Worm (Caenorhabditis elegans) whole organism, L4/young adult: ENCODE measurements around the gene eat-6.

Experiments used
- W03F9.2 ChIP-seq: fragments of 150-350 bp; optimal IDR thresholded peaks from 2 replicates; lab custom pipeline; 2014; ENCODE audit warnings: missing biosample characterization, missing genetic modification characterization
- dao-5 ChIP-seq: sonication (generic microtip); optimal IDR thresholded peaks from 2 replicates; lab custom pipeline; 2016; ENCODE audit warnings: missing genotype, missing genetic modification characterization, moderate library complexity, missing compliant biosample characterization
- him-1 ChIP-seq: sonication (generic microtip); optimal IDR thresholded peaks from 2 replicates; lab custom pipeline; 2016; ENCODE audit warnings: missing genotype, missing genetic modification reagents, missing genetic modification characterization, missing compliant biosample characterization

The eat-6 gene

DNA sequence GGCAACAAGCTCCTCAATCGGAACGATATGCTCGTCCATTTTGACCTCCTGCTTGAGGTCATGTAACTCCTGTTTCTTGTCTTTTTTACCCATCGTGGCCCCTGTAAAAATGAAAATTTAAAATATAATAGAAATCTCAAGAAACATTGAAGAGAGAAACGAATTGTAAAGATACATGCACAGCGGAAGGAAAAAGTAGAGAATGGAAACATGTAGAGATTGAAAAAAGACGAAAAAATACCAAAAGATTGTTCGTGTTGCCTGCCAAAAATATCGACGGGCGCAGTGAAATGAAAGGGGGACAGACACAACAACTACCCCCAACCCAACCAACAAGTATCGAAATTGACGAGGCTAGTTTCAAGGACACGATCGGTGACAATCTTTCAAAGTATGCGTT, at the start of gene eat-6:
TSS of gene eat-6 (minus strand) at position 101 of the 400 bp plus-strand sequence.
- TF ChIP-seq him-1 (tag; lab: Kevin White, UChicago) (no peak), W03F9.2 (tag; lab: Kevin White, UChicago) (no peak), dao-5 (tag; lab: Kevin White, UChicago) (no peak)

DNA sequence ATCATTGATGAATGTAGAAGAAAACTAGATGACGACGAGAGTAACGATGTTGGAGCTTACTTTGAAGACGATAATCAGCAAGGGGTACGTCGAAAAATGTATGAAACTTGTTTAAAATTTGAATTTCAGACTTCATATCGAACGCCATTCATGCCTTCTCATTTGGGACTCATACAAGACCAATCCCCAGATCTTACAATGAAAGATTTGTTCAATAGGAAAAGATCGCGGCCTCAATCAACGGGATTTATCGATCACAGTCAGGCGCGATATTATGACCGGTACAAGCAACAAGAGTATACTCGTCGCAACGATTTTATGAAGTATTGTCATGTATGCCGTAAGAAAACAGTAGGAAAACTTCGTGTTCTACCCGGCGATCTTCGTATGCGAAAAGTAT, 47.0 kb upstream of the eat-6 start:
- TF ChIP-seq him-1 (tag; lab: Kevin White, UChicago) (no peak), dao-5 (tag; lab: Kevin White, UChicago) (no peak), W03F9.2 (tag; lab: Kevin White, UChicago) (no peak)

DNA sequence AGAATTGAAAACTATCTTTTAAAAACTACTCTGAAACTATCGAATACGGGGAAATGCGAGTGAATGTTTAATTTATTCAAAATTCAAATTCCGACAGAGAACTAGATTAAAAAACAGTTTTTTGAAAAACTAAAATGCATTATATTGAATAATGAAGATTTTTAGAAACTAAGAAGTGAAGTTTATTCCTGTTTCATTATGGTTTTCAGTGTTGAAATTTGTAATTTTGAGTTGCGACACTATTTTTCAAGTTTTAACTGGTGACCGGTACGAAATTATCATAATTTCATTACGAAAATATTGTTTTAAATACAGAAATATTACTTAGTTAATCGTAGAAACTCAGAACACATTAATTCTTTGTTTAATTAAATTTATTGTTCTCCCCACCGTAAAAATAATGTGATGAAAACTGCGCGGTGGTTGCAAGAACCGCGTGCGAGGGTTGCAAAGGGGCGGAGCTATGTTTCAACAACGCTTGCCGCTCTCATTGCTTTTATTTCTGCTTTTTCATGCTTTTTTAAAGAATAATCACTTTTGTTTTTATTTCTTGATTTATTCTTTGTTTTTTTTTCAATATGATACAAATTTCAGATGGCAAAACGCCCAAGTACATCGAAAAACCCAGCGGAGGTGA, 46.4 kb upstream of the eat-6 start, which contains the start of gene him-17:
TSS of gene him-17 (plus strand) at position 595 of the 637 bp plus-strand sequence.
- no peak for TF ChIP-seq dao-5 (tag; lab: Kevin White, UChicago)
- TF ChIP-seq W03F9.2 (tag; lab: Kevin White, UChicago) = peak; percentile 62

DNA sequence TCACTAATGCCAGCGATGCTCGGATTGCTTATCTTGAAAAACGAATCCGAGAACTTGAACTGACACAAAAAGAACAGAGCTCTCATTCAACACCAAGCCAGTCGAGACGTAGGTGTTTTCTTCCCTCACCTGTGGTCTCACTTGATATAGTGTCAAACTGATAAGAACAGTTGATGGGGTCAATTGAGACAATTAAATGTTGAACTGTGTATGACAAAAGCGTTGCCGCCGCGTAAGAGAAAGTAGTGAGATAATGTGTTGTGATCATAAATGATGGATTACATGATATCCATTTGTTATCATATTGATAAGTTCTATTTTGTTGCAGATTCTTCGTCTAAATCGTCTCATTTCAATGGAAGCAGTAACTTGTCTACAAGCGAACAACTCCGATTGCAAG, 43.9 kb upstream of the eat-6 start:
- no peak for TF ChIP-seq dao-5 (tag; lab: Kevin White, UChicago)

DNA sequence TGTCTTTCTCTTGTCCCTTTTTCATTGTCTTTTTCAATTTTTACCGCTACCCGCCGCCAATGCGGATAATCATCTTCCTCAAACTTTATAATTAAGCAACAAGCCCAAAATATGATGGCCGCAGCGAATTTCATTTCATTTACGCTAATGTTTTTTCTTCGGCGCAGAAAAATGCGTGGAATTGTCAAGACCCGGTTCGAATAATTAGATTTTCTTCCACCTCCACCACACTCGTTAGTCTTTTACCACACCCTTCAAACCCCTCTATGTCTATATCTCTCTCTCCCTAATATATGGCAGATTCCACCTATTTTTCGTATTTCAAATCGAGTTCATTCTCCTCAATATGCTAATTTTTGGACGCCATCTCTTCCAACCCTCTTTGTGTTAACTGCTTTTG, 40.7 kb upstream of the eat-6 start:
- TF ChIP-seq dao-5 (tag; lab: Kevin White, UChicago) (no peak), him-1 (tag; lab: Kevin White, UChicago) (no peak), W03F9.2 (tag; lab: Kevin White, UChicago) (no peak)

DNA sequence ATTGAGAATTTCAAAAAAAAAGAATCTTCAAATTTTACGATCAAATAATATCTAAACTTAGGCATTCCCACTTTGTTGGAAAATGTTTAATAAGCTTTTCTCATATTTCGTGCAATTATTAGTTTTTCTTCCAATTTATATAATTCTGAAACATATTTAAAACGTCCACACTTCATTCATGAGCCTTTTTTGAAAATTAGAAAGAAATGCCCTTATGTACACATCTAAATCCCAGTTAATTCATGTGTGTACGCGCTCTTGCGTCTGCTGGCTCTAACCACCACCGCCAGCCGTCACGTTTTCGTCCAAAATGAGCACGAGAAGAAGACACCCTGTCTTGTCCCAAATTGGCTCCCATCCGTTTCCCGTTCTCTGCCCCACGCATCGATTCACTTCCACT, 36.8 kb upstream of the eat-6 start:
- TF ChIP-seq W03F9.2 (tag; lab: Kevin White, UChicago) (no peak), dao-5 (tag; lab: Kevin White, UChicago) (no peak), him-1 (tag; lab: Kevin White, UChicago) (no peak)

DNA sequence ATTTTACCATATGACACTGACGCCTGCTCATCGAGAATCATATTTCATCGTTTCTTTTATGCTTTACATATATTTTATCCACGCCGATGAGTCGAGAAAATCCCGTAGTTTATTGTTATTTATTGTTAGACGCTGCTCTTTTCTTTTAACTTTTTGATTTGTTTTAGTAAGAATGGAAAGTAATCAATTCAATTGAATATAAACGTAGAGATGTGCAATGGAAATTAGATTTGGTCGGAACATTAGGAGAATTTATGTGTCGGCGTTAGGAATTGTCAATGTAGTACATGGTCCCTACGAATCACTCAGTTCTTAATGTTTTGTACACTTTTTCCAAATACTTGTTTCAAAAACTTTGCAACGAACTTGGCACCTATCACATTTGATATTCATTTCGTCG, 35.4 kb upstream of the eat-6 start:
- TF ChIP-seq dao-5 (tag; lab: Kevin White, UChicago) (no peak), him-1 (tag; lab: Kevin White, UChicago) (no peak), W03F9.2 (tag; lab: Kevin White, UChicago) (no peak)

DNA sequence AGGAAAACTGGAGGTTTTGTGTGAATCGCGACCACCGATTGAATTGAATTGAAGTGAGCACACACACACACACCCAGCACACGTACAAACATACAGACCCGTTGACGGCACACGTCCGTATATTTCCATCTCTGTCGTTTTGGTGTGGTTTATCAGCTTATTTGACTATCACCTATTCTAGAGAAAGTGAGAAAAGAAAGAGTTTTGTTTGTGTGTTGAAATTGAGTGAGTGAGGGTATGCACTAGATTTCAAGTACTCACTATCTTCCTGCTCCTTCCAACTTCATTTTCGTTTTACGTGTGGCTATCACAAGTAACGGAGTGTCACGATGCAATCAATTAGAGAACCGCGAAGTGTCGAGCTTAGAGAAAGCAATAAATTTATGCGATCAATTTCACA, 34.0 kb upstream of the eat-6 start:
- TF ChIP-seq him-1 (tag; lab: Kevin White, UChicago) (no peak), W03F9.2 (tag; lab: Kevin White, UChicago) (no peak)

DNA sequence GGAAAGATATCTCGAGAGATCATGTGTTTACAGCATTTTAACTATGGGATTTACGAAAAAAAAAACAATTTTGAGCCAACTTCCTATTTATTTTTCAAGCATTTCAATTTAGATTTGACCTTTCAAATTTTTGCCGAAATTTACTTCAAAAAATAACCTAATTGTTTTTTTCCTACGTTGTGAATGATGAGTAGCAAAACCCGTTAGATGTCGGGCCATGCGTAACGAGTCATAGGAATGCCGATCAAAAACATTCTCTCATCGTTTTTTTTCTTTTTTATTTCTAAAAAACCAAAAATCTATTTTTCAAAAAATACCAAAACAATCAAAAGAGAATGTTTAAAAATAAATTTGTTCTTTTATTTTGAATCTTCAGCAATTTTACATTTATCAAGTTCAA, 33.1 kb upstream of the eat-6 start:
- TF ChIP-seq dao-5 (tag; lab: Kevin White, UChicago) (no peak), him-1 (tag; lab: Kevin White, UChicago) (no peak), W03F9.2 (tag; lab: Kevin White, UChicago) (no peak)

DNA sequence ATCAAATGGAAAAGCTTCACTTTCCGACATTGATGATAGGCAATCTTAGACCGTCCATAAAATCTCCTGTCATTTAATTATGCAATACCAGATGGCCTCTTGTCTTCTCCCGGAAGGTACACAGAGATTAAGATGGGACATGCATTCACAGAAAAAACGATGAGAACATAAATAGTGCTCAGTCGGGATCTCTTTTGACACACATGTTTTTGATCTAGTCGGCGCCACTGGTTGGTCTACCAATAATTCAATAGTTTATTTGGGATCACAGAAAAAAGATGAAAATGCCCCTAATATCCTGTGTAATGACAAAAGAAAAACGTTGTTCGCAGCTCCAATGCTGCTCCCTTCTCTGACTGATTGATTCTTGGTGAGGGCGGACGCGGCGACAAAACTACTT, 31.3 kb upstream of the eat-6 start:
- no peak for TF ChIP-seq him-1 (tag; lab: Kevin White, UChicago)
- TF ChIP-seq W03F9.2 (tag; lab: Kevin White, UChicago) = no peak
- TF ChIP-seq dao-5 (tag; lab: Kevin White, UChicago) = no peak

DNA sequence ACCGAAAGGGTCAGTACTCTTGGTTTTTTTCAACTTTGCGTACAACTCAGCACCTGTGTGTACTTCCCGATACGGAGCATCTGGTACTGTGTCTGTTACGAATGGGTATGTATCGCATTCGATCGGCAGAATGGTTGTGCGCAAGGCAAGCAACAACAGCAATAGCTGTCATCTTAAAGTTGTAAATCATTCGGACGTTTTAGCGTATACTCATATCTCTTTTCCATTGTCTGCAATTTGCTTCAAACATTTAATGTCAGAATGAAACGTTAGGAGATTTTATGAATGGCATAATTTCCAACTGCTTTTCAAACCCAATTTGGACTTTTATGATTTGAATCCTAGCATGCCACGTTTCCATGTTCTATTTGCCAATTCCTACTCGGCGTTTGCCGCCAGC, 27.3 kb upstream of the eat-6 start:
- no peak for TF ChIP-seq him-1 (tag; lab: Kevin White, UChicago)
- TF ChIP-seq dao-5 (tag; lab: Kevin White, UChicago) = no peak
- TF ChIP-seq W03F9.2 (tag; lab: Kevin White, UChicago) = no peak

DNA sequence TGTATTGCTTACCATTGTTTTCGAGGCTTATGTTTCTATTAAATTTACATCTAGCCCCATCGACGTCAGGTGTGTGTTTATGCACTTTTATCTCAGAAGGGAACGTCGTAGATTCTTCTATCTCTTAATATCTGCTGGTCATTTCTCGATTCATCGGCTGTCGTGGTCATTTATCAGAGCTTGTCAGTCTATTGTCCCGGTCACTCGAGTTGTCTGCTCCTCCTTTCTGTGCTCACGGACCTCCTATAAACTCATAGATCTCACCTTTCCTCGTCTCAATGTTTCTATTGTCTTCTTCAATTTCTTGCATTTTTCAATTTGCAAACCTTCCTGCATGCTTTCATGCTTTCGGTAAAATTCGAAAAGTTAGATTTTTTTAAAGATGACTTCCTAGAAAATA, 24.4 kb upstream of the eat-6 start:
- TF ChIP-seq him-1 (tag; lab: Kevin White, UChicago) (no peak), W03F9.2 (tag; lab: Kevin White, UChicago) (no peak), dao-5 (tag; lab: Kevin White, UChicago) (no peak)

DNA sequence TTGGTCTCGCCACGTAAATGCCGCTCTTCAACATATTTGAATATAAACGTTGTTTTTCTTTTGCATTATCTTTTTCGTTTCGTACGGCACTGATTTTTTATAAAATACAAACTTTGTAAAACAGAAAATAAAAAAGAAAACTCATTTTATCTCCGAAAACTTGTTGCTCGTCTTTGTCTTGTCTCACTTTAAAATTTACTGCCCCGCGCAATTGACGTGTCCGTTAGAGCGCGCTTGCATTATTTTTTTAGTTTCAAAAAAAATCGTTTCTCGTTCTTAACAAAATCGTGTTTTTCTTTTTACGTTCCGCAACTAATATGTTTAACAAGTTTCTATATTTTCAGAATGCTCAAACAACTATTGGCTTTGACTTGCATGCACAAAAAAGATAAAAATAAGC, 22.8 kb upstream of the eat-6 start, which contains the start of gene noca-1:
TSS of gene noca-1 (plus strand) at position 345 of the 400 bp plus-strand sequence.
- TF ChIP-seq W03F9.2 (tag; lab: Kevin White, UChicago) (no peak), dao-5 (tag; lab: Kevin White, UChicago) (no peak), him-1 (tag; lab: Kevin White, UChicago) (no peak)

DNA sequence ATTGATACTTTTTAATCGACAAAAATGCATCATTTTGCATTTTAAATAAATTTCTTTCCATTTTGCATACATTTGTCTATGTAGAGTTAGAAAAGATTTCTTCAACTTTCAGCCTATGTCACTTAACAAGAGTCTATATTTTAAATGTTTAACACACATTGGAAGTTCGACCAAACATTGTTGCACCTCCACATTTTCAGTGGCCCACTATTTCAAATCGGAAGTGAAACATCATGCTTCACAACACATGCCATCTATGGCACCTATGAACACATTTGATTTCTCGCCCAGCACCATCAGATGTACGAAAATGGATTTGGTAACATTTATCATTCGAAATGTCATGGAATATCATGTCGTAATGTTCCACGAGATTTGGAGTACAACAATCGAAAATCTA, 8.9 kb upstream of the eat-6 start, which contains the start of gene dhc-3:
TSS of gene dhc-3 (plus strand) at position 301 of the 400 bp plus-strand sequence.
- TF ChIP-seq him-1 (tag; lab: Kevin White, UChicago) = no peak
